Worm (Caenorhabditis elegans) whole organism, dauer: ENCODE measurements around the gene F22E5.2.
"Not testable (repeated sequence)": the region's sequence is repeated elsewhere in the genome, so short reads cannot be mapped to it uniquely, and the experiment has no call there.

Experiments
- unc-62 ChIP-seq: sonication (generic microtip); optimal IDR thresholded peaks from 2 replicates; lab custom pipeline; 2017; ENCODE audit warnings: missing biosample characterization, missing genetic modification reagents, missing genetic modification characterization

F22E5.2 gene

DNA sequence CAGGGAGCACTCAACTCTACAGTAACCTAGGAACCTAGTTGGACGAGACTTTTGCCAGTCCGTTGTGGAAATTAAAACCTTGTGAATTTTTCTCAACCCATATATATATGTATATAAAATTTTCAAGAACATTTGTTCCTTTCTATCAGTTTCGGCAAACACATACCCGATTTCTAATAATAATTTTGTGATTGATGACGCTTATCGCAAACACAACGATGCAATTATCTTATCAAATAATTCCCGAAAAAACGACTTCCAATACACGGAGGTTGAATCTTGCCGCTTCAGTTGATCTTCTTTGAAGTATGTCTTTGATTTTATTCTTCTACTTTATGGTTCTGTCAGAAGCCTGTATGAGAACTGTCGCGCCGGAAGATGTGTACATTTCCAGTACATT, at the start of gene F22E5.2:
Gene F22E5.2 (plus strand): TSS at position 301 of the 400 bp plus-strand sequence.
- not testable (repeated sequence) for TF ChIP-seq unc-62 (GFP tag; lab: Kevin White, UChicago)

DNA sequence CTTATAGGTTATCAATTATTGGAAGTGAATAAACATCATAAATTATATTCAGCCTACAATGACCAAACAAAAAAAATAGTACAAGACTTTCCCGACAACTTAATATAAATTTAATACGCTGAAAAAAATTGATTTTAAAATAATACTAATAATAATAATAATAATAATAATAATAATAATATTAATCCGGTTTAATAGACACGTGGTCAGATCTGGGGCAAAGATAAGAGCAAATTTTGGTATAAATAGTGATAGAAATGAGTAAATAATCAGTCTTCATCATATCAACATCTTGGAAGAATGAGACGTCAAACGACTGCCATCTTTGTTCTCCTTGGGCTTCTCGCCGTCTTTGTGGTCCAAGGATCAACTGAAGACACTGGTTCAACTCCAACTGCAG, 48.5 kb upstream of the F22E5.2 start, which contains the start of gene msrp-5:
Gene msrp-5 (plus strand): TSS at position 301 of the 400 bp plus-strand sequence.
- TF ChIP-seq unc-62 (GFP tag; lab: Kevin White, UChicago) = not testable (repeated sequence)

DNA sequence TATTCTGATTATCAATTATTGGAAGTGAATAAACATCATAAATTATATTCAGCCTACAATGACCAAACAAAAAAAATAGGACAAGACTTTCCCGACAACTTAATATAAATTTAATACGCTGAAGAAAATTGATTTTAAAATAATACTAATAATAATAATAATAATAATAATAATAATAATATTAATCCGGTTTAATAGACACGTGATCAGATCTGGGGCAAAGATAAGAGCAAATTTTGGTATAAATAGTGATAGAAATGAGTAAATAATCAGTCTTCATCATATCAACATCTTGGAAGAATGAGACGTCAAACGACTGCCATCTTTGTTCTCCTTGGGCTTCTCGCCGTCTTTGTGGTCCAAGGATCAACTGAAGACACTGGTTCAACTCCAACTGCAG, 46.0 kb upstream of the F22E5.2 start, which contains the start of gene msrp-6:
Gene msrp-6 (plus strand): TSS at position 301 of the 400 bp plus-strand sequence.
- not testable (repeated sequence) for TF ChIP-seq unc-62 (GFP tag; lab: Kevin White, UChicago)

DNA sequence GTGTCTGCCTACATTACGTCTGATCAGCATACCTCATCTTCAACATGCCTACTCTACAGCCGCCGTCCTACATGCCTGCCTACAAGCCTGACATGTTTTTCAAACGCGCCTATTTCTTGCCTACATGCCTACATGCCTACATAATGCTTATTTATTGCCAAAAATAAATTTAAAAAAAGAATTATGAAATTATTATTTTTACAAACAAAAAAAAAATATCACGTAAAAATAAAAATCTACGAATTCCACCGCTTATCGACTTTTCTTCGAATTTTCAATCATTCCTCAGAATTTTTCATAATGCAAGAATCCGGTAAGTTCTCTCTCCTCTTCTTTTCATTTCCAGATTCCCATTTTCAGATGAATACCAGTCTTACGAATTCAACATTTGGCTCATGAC, 42.7 kb upstream of the F22E5.2 start, which contains the start of gene D2062.5:
Gene D2062.5 (plus strand): TSS at position 301 of the 400 bp plus-strand sequence.
- TF ChIP-seq unc-62 (GFP tag; lab: Kevin White, UChicago) = no peak

DNA sequence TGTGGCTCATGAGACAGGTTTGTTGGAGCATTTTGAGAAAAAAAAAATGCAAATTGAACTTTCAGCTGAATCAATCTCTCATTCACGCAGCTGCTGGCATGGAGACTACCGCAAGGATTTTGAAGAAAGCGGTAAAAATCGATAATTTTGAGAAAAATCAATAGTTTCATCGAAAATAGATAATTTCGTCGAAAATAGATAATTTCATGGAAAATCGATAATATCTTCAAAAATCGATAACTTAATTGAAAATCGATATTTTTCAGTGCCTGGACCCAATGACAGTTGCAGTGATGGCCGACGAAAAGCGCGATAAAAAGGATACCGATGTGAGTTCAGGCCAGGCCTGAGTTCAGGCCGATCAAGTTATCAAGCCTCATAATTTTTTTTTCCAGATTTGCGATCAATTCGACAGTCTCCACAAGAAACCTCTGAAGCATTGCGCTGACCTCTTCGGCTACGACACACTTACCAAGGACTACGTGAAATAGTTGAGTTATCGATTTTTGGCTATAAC, 42.2 kb upstream of the F22E5.2 start, which contains the start of gene D2062.4:
Gene D2062.4 (plus strand): TSS at position 467 of the 517 bp plus-strand sequence.
- not testable (repeated sequence) for TF ChIP-seq unc-62 (GFP tag; lab: Kevin White, UChicago)

DNA sequence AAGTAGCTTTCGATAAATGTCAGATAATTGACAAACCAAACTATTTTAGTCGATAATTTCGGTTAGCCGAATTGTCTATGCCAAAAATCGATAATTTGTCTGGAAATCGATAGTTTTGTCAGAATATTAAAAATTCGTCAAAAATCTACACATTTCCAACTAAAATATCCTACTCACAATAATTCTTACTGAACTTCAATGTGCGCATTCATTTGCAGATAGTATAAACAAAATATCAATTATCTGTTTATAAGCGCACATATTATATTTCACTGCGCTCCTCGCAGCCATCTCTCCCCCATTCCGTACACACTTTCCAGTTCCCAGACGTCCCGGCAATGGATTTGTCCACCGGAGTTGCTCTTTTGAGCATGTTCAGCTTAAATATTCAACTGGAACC, 40.4 kb upstream of the F22E5.2 start, which contains the start of gene lgc-28:
Gene lgc-28 (plus strand): TSS at position 301 of the 400 bp plus-strand sequence.
- no peak for TF ChIP-seq unc-62 (GFP tag; lab: Kevin White, UChicago)

DNA sequence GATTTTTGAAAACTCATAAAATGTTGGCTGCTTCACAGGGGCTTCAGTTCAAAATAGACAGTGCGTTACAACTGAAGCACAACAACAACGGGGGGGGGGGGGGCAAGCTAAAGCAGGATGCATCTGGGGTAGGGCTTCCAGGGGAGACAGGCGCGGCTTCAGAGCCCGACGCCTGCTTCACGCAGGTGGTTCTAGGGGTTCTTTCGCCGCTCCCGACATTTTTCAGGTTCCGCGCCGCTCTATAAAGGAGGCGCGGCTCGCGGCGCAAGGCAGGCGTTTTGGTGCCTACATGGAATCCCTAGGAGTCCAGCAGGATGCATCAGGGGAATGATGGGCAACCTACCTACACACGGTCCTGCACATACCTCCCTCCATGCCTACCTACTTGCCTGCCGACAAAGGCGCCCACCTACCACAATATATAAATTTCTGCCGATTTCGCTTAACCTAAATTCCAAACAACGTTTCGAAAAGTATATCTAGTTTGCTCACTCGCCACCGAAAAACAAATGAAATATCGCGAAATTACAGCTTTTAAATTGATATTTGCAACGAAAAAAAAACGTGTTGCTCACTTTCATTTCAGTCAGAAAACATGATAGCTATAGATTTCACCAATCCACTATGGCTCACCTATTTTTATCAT, 37.9 kb upstream of the F22E5.2 start, which contains the start of gene sri-71:
Gene sri-71 (plus strand): TSS at position 596 of the 646 bp plus-strand sequence.
- no peak for TF ChIP-seq unc-62 (GFP tag; lab: Kevin White, UChicago)

DNA sequence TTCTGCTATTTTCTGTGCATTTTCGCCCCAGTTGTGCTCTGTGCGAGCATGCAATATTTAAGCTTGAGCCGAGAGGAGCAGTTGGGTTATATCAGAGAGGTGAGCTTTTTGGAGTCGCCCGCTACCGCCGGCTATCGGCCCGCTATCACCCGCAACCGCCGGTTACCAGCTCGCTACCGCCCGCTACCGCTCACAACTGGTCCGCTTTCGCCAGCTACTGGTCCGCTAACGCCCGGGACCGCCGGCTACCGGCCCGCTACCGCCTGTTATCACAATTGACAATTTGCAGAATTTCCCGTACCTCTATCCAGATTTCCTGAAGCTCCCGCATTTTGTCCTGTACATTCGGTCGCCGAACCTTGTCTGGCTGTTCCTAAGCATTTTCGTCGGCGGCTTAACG, 36.8 kb upstream of the F22E5.2 start:
- TF ChIP-seq unc-62 (GFP tag; lab: Kevin White, UChicago) = no peak

DNA sequence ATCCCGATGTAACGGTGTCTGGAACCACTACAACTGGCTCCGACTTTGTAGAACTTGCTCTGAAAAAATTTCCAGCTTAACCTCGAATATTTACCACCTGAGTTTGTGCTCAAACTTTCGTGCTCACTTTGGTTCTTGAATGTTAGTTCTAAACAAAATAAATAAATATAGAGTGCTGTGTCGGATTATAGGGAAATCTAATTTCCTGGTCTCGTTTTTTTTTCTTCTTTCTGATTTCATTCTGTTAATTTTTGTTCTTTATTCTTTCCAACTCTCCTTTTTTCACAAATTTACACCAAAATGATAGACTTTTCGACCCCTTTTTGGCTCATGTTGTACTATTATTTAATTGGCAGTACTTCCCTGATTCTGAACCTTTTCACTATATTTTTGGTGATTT, 35.9 kb upstream of the F22E5.2 start, which contains the start of gene sri-37:
Gene sri-37 (plus strand): TSS at position 301 of the 400 bp plus-strand sequence.
- no peak for TF ChIP-seq unc-62 (GFP tag; lab: Kevin White, UChicago)

DNA sequence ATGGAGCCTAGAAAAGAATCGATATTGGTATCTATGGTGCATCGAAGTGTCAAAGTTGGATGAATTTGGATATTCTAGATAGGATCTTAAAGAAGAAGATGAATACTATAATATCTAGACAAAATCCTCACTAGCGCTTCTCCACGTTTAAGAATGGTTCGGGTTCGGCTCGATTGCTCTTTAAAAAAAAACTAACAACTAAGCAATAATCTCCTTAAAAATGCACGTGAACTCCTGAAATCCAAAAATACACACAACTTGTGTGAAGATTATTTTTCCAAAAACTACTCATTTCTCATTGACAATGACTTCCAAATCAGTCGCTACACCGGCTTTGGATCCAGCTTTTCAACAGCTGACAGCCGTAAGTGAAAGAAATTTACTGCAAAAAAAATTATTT, 34.0 kb upstream of the F22E5.2 start, which contains the start of gene D2062.1:
Gene D2062.1 (plus strand): TSS at position 301 of the 400 bp plus-strand sequence.
- no peak for TF ChIP-seq unc-62 (GFP tag; lab: Kevin White, UChicago)

DNA sequence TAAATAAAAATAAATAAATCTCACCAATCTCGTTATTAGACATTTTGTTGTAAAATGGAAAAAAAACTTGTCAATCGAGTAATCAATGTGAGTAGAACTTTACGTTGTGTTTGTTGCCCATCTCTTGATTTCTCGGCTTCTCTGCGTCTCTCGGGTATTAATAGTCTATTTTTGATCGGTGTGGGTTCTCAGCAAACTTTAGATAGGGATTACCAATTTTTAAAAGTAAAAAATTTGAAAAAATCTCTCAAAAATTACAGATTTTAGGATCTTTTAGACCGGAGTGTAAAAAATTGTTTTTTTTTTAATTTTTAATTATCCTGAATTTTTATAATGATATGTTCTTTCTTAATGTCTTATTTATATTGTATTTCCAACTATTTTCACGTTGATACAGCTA, 27.8 kb upstream of the F22E5.2 start, which contains the start of gene F22E5.21:
Gene F22E5.21 (minus strand): TSS at position 101 of the 400 bp plus-strand sequence.
- no peak for TF ChIP-seq unc-62 (GFP tag; lab: Kevin White, UChicago)

DNA sequence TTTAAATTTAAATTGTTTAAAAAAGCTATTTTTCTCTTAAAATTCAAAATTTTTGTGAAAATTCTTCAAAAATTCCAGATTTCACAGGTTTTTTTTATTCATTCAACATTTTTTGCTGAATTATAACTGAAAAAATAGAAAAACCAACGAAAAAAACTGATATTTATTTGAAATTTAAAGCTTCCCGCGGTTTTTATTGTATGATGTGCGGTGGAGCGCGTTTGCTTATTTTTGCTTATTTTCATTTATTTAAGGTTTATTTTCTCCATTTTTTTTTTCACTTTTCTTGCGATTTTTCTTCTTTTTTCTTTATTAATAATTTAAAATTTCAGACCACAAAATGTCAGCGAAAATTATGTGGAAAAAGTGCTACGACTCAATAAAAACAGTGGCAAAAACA, 27.1 kb upstream of the F22E5.2 start, which contains the start of gene F22E5.9:
Gene F22E5.9 (plus strand): TSS at position 327 of the 400 bp plus-strand sequence.
- no peak for TF ChIP-seq unc-62 (GFP tag; lab: Kevin White, UChicago)

DNA sequence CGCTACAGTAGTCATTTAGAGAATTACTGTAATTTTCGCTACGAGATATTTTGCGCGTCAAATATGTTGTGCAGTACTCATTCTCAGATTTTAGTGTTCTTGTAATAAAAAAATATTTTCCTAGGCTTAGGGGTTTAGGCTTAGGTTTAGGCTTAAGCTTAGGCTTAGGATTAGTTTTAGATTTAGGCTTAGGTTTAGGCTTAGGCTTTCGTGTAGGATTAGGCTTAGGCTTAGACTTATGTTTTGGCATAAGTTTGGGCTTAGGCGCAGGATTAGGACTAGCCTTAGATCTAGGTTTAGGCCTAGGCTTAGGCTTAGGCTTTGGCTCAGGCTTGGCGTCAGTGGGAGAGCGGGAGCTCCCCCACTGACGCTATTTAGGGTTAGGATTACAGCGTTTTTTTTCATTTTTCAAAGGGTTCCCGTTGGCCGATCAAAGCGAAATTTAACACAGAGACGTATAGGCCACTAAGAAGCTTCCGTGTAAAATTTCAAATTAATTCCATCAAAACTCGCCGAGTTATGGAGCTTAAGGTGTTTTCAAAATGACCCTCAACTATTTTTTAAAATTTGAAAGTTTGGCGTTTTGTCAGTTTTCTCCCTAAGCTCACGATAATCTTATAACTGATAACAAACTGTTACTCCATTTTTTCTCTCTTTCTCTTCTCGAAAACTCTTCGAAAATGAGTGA, 25.6 kb upstream of the F22E5.2 start, which contains the start of gene F22E5.8:
Gene F22E5.8 (plus strand): TSS at position 638 of the 688 bp plus-strand sequence.
- TF ChIP-seq unc-62 (GFP tag; lab: Kevin White, UChicago) = not testable (repeated sequence)

DNA sequence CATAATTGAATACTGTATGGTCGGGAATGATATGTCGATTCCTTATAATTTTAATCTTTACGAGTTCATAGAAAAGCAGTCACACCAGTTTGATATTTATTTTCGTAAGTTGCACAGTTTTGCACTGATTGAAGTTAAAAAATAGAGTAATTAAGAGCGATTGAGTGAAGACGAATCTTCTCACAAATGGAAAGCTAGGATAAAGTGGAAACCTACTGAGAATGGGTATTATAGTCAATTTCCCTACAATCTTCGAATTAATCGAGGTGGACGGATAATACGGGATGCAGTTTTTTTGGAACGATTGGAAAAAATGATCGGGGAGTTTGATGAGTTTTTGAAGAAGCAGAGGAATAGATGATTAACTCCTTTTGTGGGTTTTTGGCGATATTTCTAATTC, 24.2 kb upstream of the F22E5.2 start, which contains the start of gene F22E5.23:
Gene F22E5.23 (plus strand): TSS at position 301 of the 400 bp plus-strand sequence.
- TF ChIP-seq unc-62 (GFP tag; lab: Kevin White, UChicago) = no peak

DNA sequence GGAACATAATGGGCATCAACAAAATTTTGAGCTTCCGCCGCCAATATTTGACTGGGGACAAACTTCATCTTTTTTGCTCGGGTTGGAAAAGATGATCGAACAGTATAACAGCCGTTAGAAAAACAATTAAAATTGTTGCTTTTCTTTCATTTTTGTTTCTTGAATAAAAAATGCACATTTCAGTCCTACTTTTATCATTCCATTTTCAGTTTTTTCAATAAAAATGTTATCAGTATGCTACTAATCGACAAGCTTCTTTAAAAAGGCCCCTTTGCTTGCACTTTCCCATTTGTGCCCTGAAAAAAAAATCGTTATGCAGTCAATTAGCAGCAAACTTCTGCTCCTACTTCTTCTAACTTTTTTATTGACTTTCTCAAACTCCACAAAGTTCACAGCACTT, 23.4 kb upstream of the F22E5.2 start, which contains the start of gene F22E5.7:
Gene F22E5.7 (plus strand): TSS at position 301 of the 400 bp plus-strand sequence.
- no peak for TF ChIP-seq unc-62 (GFP tag; lab: Kevin White, UChicago)
